Worm (Caenorhabditis elegans): ENCODE measurements around the gene srh-218.

- no peak for TF ChIP-seq him-1 (tag; optimal IDR thresholded peaks at IDR 0.05)
- no peak for TF ChIP-seq W03F9.2 (tag; optimal IDR thresholded peaks at IDR 0.05)
- no peak for TF ChIP-seq dao-5 (tag; optimal IDR thresholded peaks at IDR 0.05)
Observed at ce11 chrV:15466719-15467118, 27.1 kb upstream of the srh-218 start.
